Fruit fly (Drosophila melanogaster) whole organism, pupa: Measurements from ENCODE around the gene slif.

Experiments used
- CG13204 ChIP-seq: fragments of 200-800 bp; sonication (Bioruptor generic); optimal IDR thresholded peaks from 2 replicates; lab custom pipeline; 2018; ENCODE audit warnings: missing biosample characterization, mild to moderate bottlenecking, missing genetic modification characterization, moderate library complexity
- Pif1A ChIP-seq: fragments of 200-800 bp; sonication (Bioruptor generic); optimal IDR thresholded peaks from 3 replicates; lab custom pipeline; 2016; ENCODE audit warnings: missing biosample characterization, missing genetic modification characterization
- Pif1B ChIP-seq: fragments of 200-800 bp; sonication (Bioruptor generic); optimal IDR thresholded peaks from 3 replicates; lab custom pipeline; 2016; ENCODE audit warnings: missing biosample characterization, missing genetic modification characterization
- Snoo ChIP-seq: fragments of 200-800 bp; sonication (Bioruptor generic); optimal IDR thresholded peaks from 3 replicates; lab custom pipeline; 2017; ENCODE audit warnings: missing biosample characterization, mild to moderate bottlenecking, missing genetic modification characterization, inconsistent platforms

dm6 chr3L:22877934-22878333 is 2.9 kb upstream of the slif start:
- TF ChIP-seq Snoo: no peak
- TF ChIP-seq Pif1A (GFP tag; lab: Kevin White, UChicago): no peak
- no peak for TF ChIP-seq CG13204 (GFP tag; lab: Kevin White, UChicago)
- TF ChIP-seq Pif1B: no peak
